Worm (Caenorhabditis elegans) whole organism, young adult: ENCODE results near the gene evl-20.

Source experiments
- B0019.2 ChIP-seq: fragments of 200-800 bp; sonication (Bioruptor generic); conservative IDR thresholded peaks from 2 replicates; pipeline ENCODE4 v1.3.6; 2022; ENCODE audit warnings: missing genetic modification reagents, missing genetic modification characterization, missing compliant biosample characterization
- B0035.1 ChIP-seq: sonication (generic microtip); optimal IDR thresholded peaks from 2 replicates; lab custom pipeline; 2016; ENCODE audit warnings: missing genetic modification characterization, mild to moderate bottlenecking, missing compliant biosample characterization, missing genotype, missing genetic modification reagents
- F39B2.1 ChIP-seq: fragments of 200-800 bp; sonication (Bioruptor generic); IDR thresholded peaks from 2 replicates; pipeline ENCODE4 v1.3.6; 2022; ENCODE audit warnings: missing genetic modification reagents, missing genetic modification characterization, missing compliant biosample characterization
- T07F8.4 ChIP-seq: sonication (generic microtip); optimal IDR thresholded peaks from 2 replicates; lab custom pipeline; 2016; ENCODE audit warnings: mild to moderate bottlenecking, missing genetic modification characterization, moderate library complexity, missing compliant biosample characterization
- Y53G8AR.9 ChIP-seq: fragments of 200-800 bp; sonication (Bioruptor generic); conservative IDR thresholded peaks from 2 replicates; pipeline ENCODE4 v1.3.6; 2022; ENCODE audit warnings: missing genetic modification reagents, missing genetic modification characterization, missing compliant biosample characterization
- Y67H2A.10 ChIP-seq: fragments of 200-800 bp; sonication (Bioruptor generic); conservative IDR thresholded peaks from 2 replicates; pipeline ENCODE4 v1.3.6; 2022; ENCODE audit warnings: missing genetic modification reagents, missing genetic modification characterization, missing compliant biosample characterization
- Y95B8A.8 ChIP-seq: fragments of 200-800 bp; sonication (Bioruptor generic); IDR thresholded peaks from 2 replicates; pipeline ENCODE4 v1.3.6; 2022; ENCODE audit warnings: missing genetic modification reagents, missing genetic modification characterization, missing compliant biosample characterization
- ZK185.1 ChIP-seq: sonication (generic microtip); optimal IDR thresholded peaks from 2 replicates; lab custom pipeline; 2016; ENCODE audit warnings: mild to moderate bottlenecking, missing genetic modification characterization, missing compliant biosample characterization; ENCODE audit not compliant: poor library complexity, severe bottlenecking
- ama-1 ChIP-seq, 3 experiments: fragments of 150-350 bp in 1 of 3; sonication (generic microtip) in 2 of 3; optimal IDR thresholded peaks; 2 replicates each; lab custom pipeline; 2014 to 2018; ENCODE audit warnings: missing biosample characterization in 2 of 3, missing genetic modification characterization in 2 of 3, missing genetic modification reagents in 2 of 3
- aptf-2 ChIP-seq: fragments of 200-800 bp; sonication (Bioruptor generic); conservative IDR thresholded peaks from 2 replicates; pipeline ENCODE4 v1.3.6; 2022; ENCODE audit warnings: missing genetic modification reagents, missing genetic modification characterization, missing compliant biosample characterization
- aptf-3 ChIP-seq: fragments of 200-800 bp; sonication (Bioruptor generic); IDR thresholded peaks from 2 replicates; pipeline ENCODE4 v1.3.6; 2022; ENCODE audit warnings: missing genetic modification characterization, missing compliant biosample characterization
- athp-1 ChIP-seq: sonication (generic microtip); optimal IDR thresholded peaks from 2 replicates; lab custom pipeline; 2017; ENCODE audit warnings: mild to moderate bottlenecking, missing genetic modification characterization, missing compliant biosample characterization
- attf-6 ChIP-seq: fragments of 200-800 bp; sonication (Bioruptor generic); IDR thresholded peaks from 2 replicates; pipeline ENCODE4 v1.3.6; 2022; ENCODE audit warnings: missing genetic modification reagents, missing genetic modification characterization, missing compliant biosample characterization
- cebp-1 ChIP-seq, 2 experiments: fragments of 200-800 bp in 1 of 2; sonication (Bioruptor generic) in 1 of 2; sonication (generic microtip) in 1 of 2; IDR thresholded peaks in 1 of 2; optimal IDR thresholded peaks in 1 of 2; 2 replicates each; pipeline versions ENCODE4 v1.3.6 to Lab custom; 2017 to 2022; ENCODE audit warnings: missing compliant biosample characterization in 2 of 2, missing genetic modification characterization in 2 of 2, mild to moderate bottlenecking in 1 of 2, missing genetic modification reagents in 1 of 2, moderate library complexity in 1 of 2
- ceh-27 ChIP-seq: fragments of 200-800 bp; sonication (Bioruptor generic); optimal IDR thresholded peaks from 2 replicates; lab custom pipeline; 2018; ENCODE audit warnings: mild to moderate bottlenecking, missing genetic modification characterization, moderate library complexity, missing compliant biosample characterization
- ceh-40 ChIP-seq: fragments of 200-800 bp; sonication (Bioruptor generic); IDR thresholded peaks from 2 replicates; pipeline ENCODE4 v1.3.6; 2022; ENCODE audit warnings: missing genetic modification characterization, missing compliant biosample characterization
- egl-18 ChIP-seq: fragments of 200-800 bp; sonication (Bioruptor generic); IDR thresholded peaks from 2 replicates; pipeline ENCODE4 v1.3.6; 2022; ENCODE audit warnings: missing genetic modification reagents, missing genetic modification characterization, missing compliant biosample characterization
- egl-44 ChIP-seq: fragments of 200-800 bp; sonication (Bioruptor generic); IDR thresholded peaks from 2 replicates; pipeline ENCODE4 v1.3.6; 2022; ENCODE audit warnings: missing genetic modification reagents, missing genetic modification characterization, missing compliant biosample characterization
- fkh-3 ChIP-seq: sonication (generic microtip); optimal IDR thresholded peaks from 2 replicates; lab custom pipeline; 2016; ENCODE audit warnings: mild to moderate bottlenecking, missing genetic modification characterization, missing compliant biosample characterization
- gei-17 ChIP-seq: fragments of 200-800 bp; sonication (Bioruptor generic); optimal IDR thresholded peaks from 2 replicates; lab custom pipeline; 2018; ENCODE audit warnings: mild to moderate bottlenecking, missing genetic modification characterization, missing compliant biosample characterization
- hlh-26 ChIP-seq: fragments of 200-800 bp; sonication (Bioruptor generic); conservative IDR thresholded peaks from 2 replicates; pipeline ENCODE4 v1.3.6; 2022; ENCODE audit warnings: missing genetic modification reagents, missing genetic modification characterization, missing compliant biosample characterization
- hmg-1.2 ChIP-seq: fragments of 200-800 bp; sonication (Bioruptor generic); IDR thresholded peaks from 2 replicates; pipeline ENCODE4 v1.3.6; 2022; ENCODE audit warnings: missing genetic modification reagents, missing genetic modification characterization, missing compliant biosample characterization
- hmg-20 ChIP-seq: fragments of 200-800 bp; sonication (Bioruptor generic); IDR thresholded peaks from 2 replicates; pipeline ENCODE4 v1.3.6; 2022; ENCODE audit warnings: missing genetic modification reagents, missing genetic modification characterization, missing compliant biosample characterization
- hrde-1 ChIP-seq: sonication (generic microtip); optimal IDR thresholded peaks from 2 replicates; lab custom pipeline; 2016; ENCODE audit warnings: missing genetic modification characterization, mild to moderate bottlenecking, missing compliant biosample characterization, moderate library complexity, missing genotype, missing genetic modification reagents, borderline replicate concordance
- hsf-1 ChIP-seq: fragments of 200-800 bp; sonication (Bioruptor generic); IDR thresholded peaks from 2 replicates; pipeline ENCODE4 v1.3.6; 2022; ENCODE audit warnings: missing genetic modification reagents, missing genetic modification characterization, missing compliant biosample characterization
- lin-26 ChIP-seq: fragments of 200-800 bp; sonication (Bioruptor generic); IDR thresholded peaks from 2 replicates; pipeline ENCODE4 v1.3.6; 2022; ENCODE audit warnings: missing genetic modification reagents, missing genetic modification characterization, missing compliant biosample characterization
- lin-35 ChIP-seq, 3 experiments: fragments of 150-350 bp in 2 of 3; sonication (generic microtip) in 1 of 3; optimal IDR thresholded peaks; 2 replicates each; lab custom pipeline; 2014 to 2018; ENCODE audit warnings: missing biosample characterization in 3 of 3, missing genetic modification characterization in 3 of 3, missing genetic modification reagents in 3 of 3
- lsl-1 ChIP-seq: fragments of 200-800 bp; sonication (Bioruptor generic); optimal IDR thresholded peaks from 2 replicates; lab custom pipeline; 2018; ENCODE audit warnings: mild to moderate bottlenecking, missing genetic modification characterization, moderate library complexity, missing compliant biosample characterization
- madf-3 ChIP-seq: fragments of 200-800 bp; sonication (Bioruptor generic); IDR thresholded peaks from 2 replicates; pipeline ENCODE4 v1.3.6; 2022; ENCODE audit warnings: missing genetic modification reagents, missing genetic modification characterization, missing compliant biosample characterization
- madf-6 ChIP-seq: fragments of 200-800 bp; sonication (Bioruptor generic); IDR thresholded peaks from 2 replicates; pipeline ENCODE4 v1.3.6; 2022; ENCODE audit warnings: missing genetic modification reagents, missing genetic modification characterization, missing compliant biosample characterization
- madf-8 ChIP-seq: fragments of 200-800 bp; sonication (Bioruptor generic); conservative IDR thresholded peaks from 2 replicates; pipeline ENCODE4 v1.3.6; 2022; ENCODE audit warnings: missing genetic modification reagents, missing genetic modification characterization, missing compliant biosample characterization
- mel-28 ChIP-seq: sonication (generic microtip); optimal IDR thresholded peaks from 2 replicates; lab custom pipeline; 2016; ENCODE audit warnings: borderline replicate concordance, mild to moderate bottlenecking, missing genetic modification characterization, missing compliant biosample characterization
- mes-4 ChIP-seq: sonication (generic microtip); optimal IDR thresholded peaks from 2 replicates; lab custom pipeline; 2016; ENCODE audit warnings: missing genotype, missing genetic modification characterization, missing compliant biosample characterization
- nfya-1 ChIP-seq: sonication (generic microtip); optimal IDR thresholded peaks from 2 replicates; lab custom pipeline; 2017; ENCODE audit warnings: antibody characterized with exemption, missing compliant biosample characterization, missing genetic modification characterization, borderline replicate concordance; ENCODE audit not compliant: insufficient read depth
- nfya-2 ChIP-seq: fragments of 200-800 bp; sonication (Bioruptor generic); IDR thresholded peaks from 2 replicates; pipeline ENCODE4 v1.3.6; 2022; ENCODE audit warnings: missing genetic modification reagents, missing genetic modification characterization, missing compliant biosample characterization
- nhr-27 ChIP-seq: fragments of 200-800 bp; sonication (Bioruptor generic); optimal IDR thresholded peaks from 2 replicates; lab custom pipeline; 2018; ENCODE audit warnings: mild to moderate bottlenecking, missing genetic modification characterization, moderate library complexity, missing compliant biosample characterization
- nhr-90 ChIP-seq: sonication (generic microtip); optimal IDR thresholded peaks from 2 replicates; lab custom pipeline; 2016; ENCODE audit warnings: missing genotype, mild to moderate bottlenecking, missing genetic modification characterization, missing compliant biosample characterization
- pbrm-1 ChIP-seq: fragments of 200-800 bp; sonication (Bioruptor generic); IDR thresholded peaks from 2 replicates; pipeline ENCODE4 v1.3.6; 2022; ENCODE audit warnings: missing genetic modification reagents, missing genetic modification characterization, missing compliant biosample characterization
- pha-4 ChIP-seq: fragments of 150-350 bp; sonication (generic microtip); optimal IDR thresholded peaks from 2 replicates; lab custom pipeline; 2014; ENCODE audit warnings: missing biosample characterization, missing genetic modification reagents, missing genetic modification characterization
- rcor-1 ChIP-seq: fragments of 200-800 bp; sonication (Bioruptor generic); IDR thresholded peaks from 2 replicates; pipeline ENCODE4 v1.3.6; 2022; ENCODE audit warnings: missing genetic modification reagents, missing genetic modification characterization, missing compliant biosample characterization
- rec-8 ChIP-seq, 2 experiments: sonication (generic microtip); optimal IDR thresholded peaks; 2 replicates each; lab custom pipeline; 2016; ENCODE audit warnings: mild to moderate bottlenecking in 2 of 2, missing genetic modification characterization in 2 of 2, missing genetic modification reagents in 2 of 2, missing genotype in 2 of 2, missing biosample characterization in 1 of 2, missing compliant biosample characterization in 1 of 2, moderate library complexity in 1 of 2
- sdz-38 ChIP-seq: sonication (generic microtip); optimal IDR thresholded peaks from 2 replicates; lab custom pipeline; 2016; ENCODE audit warnings: missing genotype, missing genetic modification characterization, missing compliant biosample characterization
- tbp1 ChIP-seq: fragments of 200-800 bp; sonication (Bioruptor generic); optimal IDR thresholded peaks from 2 replicates; lab custom pipeline; 2018; ENCODE audit warnings: mild to moderate bottlenecking, missing genetic modification characterization, missing compliant biosample characterization
- tbx-9 ChIP-seq: sonication (generic microtip); optimal IDR thresholded peaks from 2 replicates; lab custom pipeline; 2016; ENCODE audit warnings: borderline replicate concordance, missing genetic modification characterization, inconsistent platforms, missing compliant biosample characterization
- tlf-1 ChIP-seq: fragments of 200-800 bp; sonication (Bioruptor generic); optimal IDR thresholded peaks from 2 replicates; lab custom pipeline; 2018; ENCODE audit warnings: mild to moderate bottlenecking, missing genetic modification characterization, missing compliant biosample characterization
- ztf-25 ChIP-seq: fragments of 200-800 bp; sonication (Bioruptor generic); IDR thresholded peaks from 2 replicates; pipeline ENCODE4 v1.3.6; 2022; ENCODE audit warnings: missing genetic modification reagents, missing genetic modification characterization, missing compliant biosample characterization

evl-20 gene

ce11 chrII:8464448-8464898 is 20.4 kb downstream of the evl-20 start, which contains the start of gene fars-3:
Gene fars-3, plus strand, starts transcription at chrII:8464848.
- no peak for TF ChIP-seq rec-8 (tag; optimal IDR thresholded peaks at IDR 0.05; lab: Kevin White, UChicago)
- no peak for TF ChIP-seq pha-4 (tag; lab: Kevin White, UChicago)
- TF ChIP-seq Y67H2A.10 (GFP tag; lab: Robert Waterston, UW) = 0 out of 2 replicates have a peak, but pooled peaks have one; percentile 32
- TF ChIP-seq B0019.2 (GFP tag; lab: Robert Waterston, UW) = no peak
- 0 out of 2 replicates have a peak, but pooled peaks have one; percentile 35 for TF ChIP-seq lin-26 (GFP tag; lab: Robert Waterston, UW)
- TF ChIP-seq nfya-2 (GFP tag; lab: Robert Waterston, UW) = no peak
- no peak for TF ChIP-seq T07F8.4 (tag; lab: Kevin White, UChicago)
- no peak for TF ChIP-seq nhr-90 (tag; lab: Kevin White, UChicago)
- TF ChIP-seq hmg-1.2 (GFP tag; lab: Robert Waterston, UW) = peak; percentile 41
- TF ChIP-seq nhr-27 (tag; lab: Kevin White, UChicago) = peak; percentile 55
- no peak for TF ChIP-seq fkh-3 (tag; lab: Kevin White, UChicago)
- TF ChIP-seq gei-17 (GFP tag; lab: Kevin White, UChicago) = no peak
- TF ChIP-seq Y95B8A.8 (GFP tag; lab: Robert Waterston, UW) = peak; percentile 23; the same call in 1 of the 2 replicates
- TF ChIP-seq hsf-1 (GFP tag; lab: Robert Waterston, UW) = peak; percentile 81
- TF ChIP-seq aptf-2 = 0 out of 2 replicates have a peak, but pooled peaks have one; percentile 14
- peak; percentile 57 for TF ChIP-seq athp-1 (tag; lab: Kevin White, UChicago)
- peak; percentile 36; the same call in 1 of the 2 replicates for TF ChIP-seq pbrm-1 (GFP tag; lab: Robert Waterston, UW)
- TF ChIP-seq rcor-1 = no peak
- peak; percentile 21; the same call in 1 of the 2 replicates for TF ChIP-seq ceh-40 (GFP tag; lab: Robert Waterston, UW)
- peak; percentile 2 for TF ChIP-seq lsl-1 (GFP tag; lab: Kevin White, UChicago)
- TF ChIP-seq madf-8 = peak; percentile 15; the same call in 1 of the 2 replicates
- TF ChIP-seq F39B2.1 (GFP tag; lab: Robert Waterston, UW) = peak; percentile 39; the same call in 1 of the 2 replicates
- no peak for TF ChIP-seq mes-4 (tag; lab: Kevin White, UChicago)
- TF ChIP-seq sdz-38 = no peak
- peak; percentile 62 for TF ChIP-seq tlf-1 (GFP tag; lab: Kevin White, UChicago)
- no peak for TF ChIP-seq ZK185.1 (tag; lab: Kevin White, UChicago)
- no peak for TF ChIP-seq hmg-20
- peak; percentile 57 for TF ChIP-seq madf-6 (GFP tag; lab: Robert Waterston, UW)
- TF ChIP-seq nfya-1 = no peak
- no peak for TF ChIP-seq tbx-9
- TF ChIP-seq hrde-1 = peak; percentile 71
- no peak for TF ChIP-seq egl-18
- peak in 1 of 3 experiments; percentile 49 for TF ChIP-seq lin-35 (GFP tag; optimal IDR thresholded peaks at IDR 0.05; lab: Kevin White, UChicago)
- TF ChIP-seq aptf-3 = no peak
- TF ChIP-seq B0035.1 = peak; percentile 46
- no peak for TF ChIP-seq egl-44
- TF ChIP-seq ceh-27 = no peak
- TF ChIP-seq cebp-1 (GFP tag; IDR thresholded peaks at IDR 0.05; lab: Robert Waterston, UW) = no peak
- peak; percentile 55 for TF ChIP-seq cebp-1 (tag; optimal IDR thresholded peaks at IDR 0.05; lab: Kevin White, UChicago)
- TF ChIP-seq hlh-26 (GFP tag; lab: Robert Waterston, UW) = no peak
- no peak for TF ChIP-seq mel-28 (tag; lab: Kevin White, UChicago)
- TF ChIP-seq ama-1 (optimal IDR thresholded peaks at IDR 0.05; lab: Kevin White, UChicago) = no peak
- peak; percentile 16 to 68 for TF ChIP-seq ama-1 (GFP tag; optimal IDR thresholded peaks at IDR 0.05; lab: Kevin White, UChicago)
- TF ChIP-seq attf-6 (GFP tag; lab: Robert Waterston, UW) = peak; percentile 60; the same call in 1 of the 2 replicates
- peak; percentile 71 for TF ChIP-seq Y53G8AR.9
- 0 out of 2 replicates have a peak, but pooled peaks have one; percentile 69 for TF ChIP-seq madf-3
- peak; percentile 24 for TF ChIP-seq tbp1 (GFP tag; lab: Kevin White, UChicago)
- TF ChIP-seq ztf-25 (GFP tag; lab: Robert Waterston, UW) = peak; percentile 34; the same call in 1 of the 2 replicates
